Worm (Caenorhabditis elegans) whole organism, midembryonic: Measurements from ENCODE around the gene K11H12.9.

ENCODE experiments used
- T22C8.4 ChIP-seq: fragments of 200-800 bp; sonication (Bioruptor generic); IDR thresholded peaks from 2 replicates; pipeline ENCODE4 v1.3.6; 2022; ENCODE audit warnings: missing genetic modification characterization, missing compliant biosample characterization
- flt-1 ChIP-seq: fragments of 200-800 bp; sonication (Bioruptor generic); IDR thresholded peaks from 2 replicates; pipeline ENCODE4 v1.3.6; 2022; ENCODE audit warnings: missing genetic modification characterization, missing compliant biosample characterization
- ztf-23 ChIP-seq: fragments of 200-800 bp; sonication (Bioruptor generic); IDR thresholded peaks from 2 replicates; pipeline ENCODE4 v1.3.6; 2022; ENCODE audit warnings: missing genetic modification reagents, missing genetic modification characterization, missing compliant biosample characterization

DNA sequence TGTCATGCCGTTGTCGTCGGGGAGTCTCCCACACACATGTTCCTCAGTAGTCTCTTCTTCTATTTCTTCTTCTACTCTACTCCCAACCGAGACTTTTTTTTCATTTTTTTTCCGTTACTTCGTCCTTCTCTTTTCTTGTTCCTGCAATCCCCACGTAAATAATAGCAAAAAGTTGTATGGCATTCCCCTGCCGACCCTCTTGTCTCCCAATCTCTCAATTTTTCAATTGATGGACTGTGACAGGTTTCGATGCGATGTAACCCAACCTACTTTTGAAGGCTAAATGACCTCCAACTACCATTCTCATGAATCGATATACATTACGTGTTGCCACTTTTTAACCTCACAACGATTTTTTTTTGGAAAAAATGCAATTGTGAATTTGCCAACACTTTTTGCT lies 14.7 kb downstream of the K11H12.9 start:
- TF ChIP-seq T22C8.4 (GFP tag; lab: Robert Waterston, UW) (no peak), ztf-23 (GFP tag; lab: Robert Waterston, UW) (no peak), flt-1 (GFP tag; lab: Robert Waterston, UW) (no peak)
